Worm (Caenorhabditis elegans): ENCODE data around the gene cnnm-2.

DNA sequence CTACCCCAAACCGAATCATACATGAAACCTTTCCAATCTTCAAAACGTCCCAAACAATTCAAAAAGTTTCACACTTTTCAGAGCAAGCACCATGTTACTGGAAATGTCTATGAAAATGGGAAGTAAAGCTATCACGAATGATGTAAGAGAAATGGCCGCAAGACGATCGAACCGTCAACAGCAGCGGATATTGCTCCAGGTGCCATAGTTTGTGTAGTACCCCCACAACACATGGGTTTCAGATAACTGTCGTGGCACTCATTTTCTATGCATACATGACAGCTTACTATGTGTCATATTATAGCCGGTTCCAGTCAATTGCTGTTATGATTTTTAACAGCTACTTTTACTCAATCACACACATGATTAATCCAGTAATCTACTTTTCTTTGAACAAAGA lies 27.7 kb upstream of the cnnm-2 start, which contains the start of gene ZK721.3:
- TF ChIP-seq Y95B8A.8 (GFP tag; IDR thresholded peaks at IDR 0.05) (no peak), ama-1 (optimal IDR thresholded peaks at IDR 0.05) (no peak), ama-1 (GFP tag; optimal IDR thresholded peaks at IDR 0.05) (no peak), nfya-2 (GFP tag; IDR thresholded peaks at IDR 0.05) (no peak)
